Fruit fly (Drosophila melanogaster): ENCODE data around the gene lost.

The lost gene

dm6 chr3R:4452345-4453044 is 49.6 kb downstream of the lost start (continued):
- TF ChIP-seq lbe (GFP tag; optimal IDR thresholded peaks at IDR 0.05) = no peak
- no peak for TF ChIP-seq CG17912 (GFP tag; optimal IDR thresholded peaks at IDR 0.05)
- TF ChIP-seq Fer1 (GFP tag; optimal IDR thresholded peaks at IDR 0.05) = peak; percentile 31
- no peak for TF ChIP-seq Jarid2 (GFP tag; optimal IDR thresholded peaks at IDR 0.05)
- no peak for TF ChIP-seq CG8089 (GFP tag; optimal IDR thresholded peaks at IDR 0.05)
- peak; percentile 17 for TF ChIP-seq CG10147 (GFP tag; optimal IDR thresholded peaks at IDR 0.05)
- TF ChIP-seq oc (tag; optimal IDR thresholded peaks at IDR 0.05) = peak; percentile 20
- TF ChIP-seq CG17385 (GFP tag; optimal IDR thresholded peaks at IDR 0.05) = peak; percentile 55
- TF ChIP-seq zfh1 (GFP tag; IDR thresholded peaks at IDR 0.05) = 0 out of 3 replicates have a peak, but pooled peaks have one; percentile 3
- no peak for TF ChIP-seq CTCF (GFP tag; optimal IDR thresholded peaks at IDR 0.05)
- TF ChIP-seq sug (tag; optimal IDR thresholded peaks at IDR 0.05) = peak; percentile 10
- no peak for TF ChIP-seq CG17829 (tag; optimal IDR thresholded peaks at IDR 0.05)
- peak; percentile 2 for TF ChIP-seq CG12071 (GFP tag; optimal IDR thresholded peaks at IDR 0.05)
- no peak for TF ChIP-seq CrebB (tag; optimal IDR thresholded peaks at IDR 0.05)
- peak; percentile 81 for TF ChIP-seq CG3163 (GFP tag; optimal IDR thresholded peaks at IDR 0.05)
- TF ChIP-seq bbx (GFP tag; IDR thresholded peaks at IDR 0.05; ENCODE audit: partially characterized antibody) = peak; percentile 37; the same call in 1 of the 2 replicates
- TF ChIP-seq tin (GFP tag; optimal IDR thresholded peaks at IDR 0.05) = no peak
- TF ChIP-seq sr (GFP tag; IDR thresholded peaks at IDR 0.05) = peak; percentile 99
- no peak for TF ChIP-seq wek (GFP tag; optimal IDR thresholded peaks at IDR 0.05)
- TF ChIP-seq Med (GFP tag) = peak; percentile 39
- TF ChIP-seq PHDP (tag; optimal IDR thresholded peaks at IDR 0.05) = no peak
- TF ChIP-seq dm (GFP tag; optimal IDR thresholded peaks at IDR 0.05) = peak; percentile 29
- peak; percentile 71 for TF ChIP-seq pros (GFP tag; optimal IDR thresholded peaks at IDR 0.05)
- no peak for TF ChIP-seq Dad (GFP tag; optimal IDR thresholded peaks at IDR 0.05)
- TF ChIP-seq CG7786 (GFP tag; optimal IDR thresholded peaks at IDR 0.05) = peak; percentile 22
- peak; percentile 96 for TF ChIP-seq yki (optimal IDR thresholded peaks at IDR 0.05)
- no peak for TF ChIP-seq CG3847 (GFP tag; IDR thresholded peaks at IDR 0.05)
- 0 out of 2 replicates have a peak, but pooled peaks have one; percentile 13 for TF ChIP-seq slbo (GFP tag; IDR thresholded peaks at IDR 0.05)
- peak; percentile 27; the same call in 1 of the 2 replicates for TF ChIP-seq vvl (GFP tag; IDR thresholded peaks at IDR 0.05)
- no peak for TF ChIP-seq Rx (GFP tag; IDR thresholded peaks at IDR 0.05)
- TF ChIP-seq so (GFP tag; IDR thresholded peaks at IDR 0.05) = 0 out of 3 replicates have a peak, but pooled peaks have one; percentile 22
- no peak for TF ChIP-seq HmgD (GFP tag; optimal IDR thresholded peaks at IDR 0.05)
- no peak for TF ChIP-seq MBD-R2 (GFP tag; IDR thresholded peaks at IDR 0.05)
- peak; percentile 72 for TF ChIP-seq crol (GFP tag; IDR thresholded peaks at IDR 0.05)
- peak; percentile 4 for TF ChIP-seq Asciz (GFP tag; optimal IDR thresholded peaks at IDR 0.05)
- TF ChIP-seq pnt (GFP tag; optimal IDR thresholded peaks at IDR 0.05) = no peak
- no peak for TF ChIP-seq CG6683 (GFP tag; optimal IDR thresholded peaks at IDR 0.05)
- TF ChIP-seq CG15479 (GFP tag; optimal IDR thresholded peaks at IDR 0.05) = peak; percentile 83
- TF ChIP-seq Pdp1 (GFP tag; optimal IDR thresholded peaks at IDR 0.05) = peak in 1 of 2 experiments; percentile 99
- peak; percentile 86 for TF ChIP-seq CG5180 (GFP tag; optimal IDR thresholded peaks at IDR 0.05)
- TF ChIP-seq CG32532 (GFP tag; IDR thresholded peaks at IDR 0.05) = peak; percentile 20; the same call in 1 of the 2 replicates
- no peak for TF ChIP-seq unpg (GFP tag; optimal IDR thresholded peaks at IDR 0.05)
- peak; percentile 37 for TF ChIP-seq Deaf1 (tag; optimal IDR thresholded peaks at IDR 0.05)
- TF ChIP-seq Xrp1 (GFP tag; IDR thresholded peaks at IDR 0.05) = no peak
- 0 out of 2 replicates have a peak, but pooled peaks have one; percentile 17 for TF ChIP-seq sna (GFP tag; IDR thresholded peaks at IDR 0.05; ENCODE audit: partially characterized antibody)
- no peak for TF ChIP-seq tgo (GFP tag; IDR thresholded peaks at IDR 0.05)
- 0 out of 2 replicates have a peak, but pooled peaks have one; percentile 17 for TF ChIP-seq CG32772 (GFP tag; IDR thresholded peaks at IDR 0.05)
- TF ChIP-seq B-H1 (GFP tag; IDR thresholded peaks at IDR 0.05) = no peak
- no peak for TF ChIP-seq row (GFP tag; IDR thresholded peaks at IDR 0.05)
- no peak for TF ChIP-seq en (GFP tag; optimal IDR thresholded peaks at IDR 0.05)

Measured in whole organism, embryonic.